5 fruit fly cellular contexts compared by ENCODE assay signal in genomic region chr2L:9736000-9736695, dm6.
TF ChIP-seq lines count a peak whose summit lies in the region.

CG13117 (plus strand) TSS chr2L:9736645.

- no peak for TF ChIP-seq CTCF in whole organism, embryonic (GFP tag; optimal IDR thresholded peaks at IDR 0.05; lab: Kevin White, UChicago)

TF ChIP-seq in whole organism, adult, 20 proteins besides CTCF, POLR2A, EP300 and RAD21:
- TF ChIP-seq pad (GFP tag; optimal IDR thresholded peaks at IDR 0.05; lab: Kevin White, UChicago) (no peak), kay (GFP tag; lab: Kevin White, UChicago; ENCODE audit: borderline replicate concordance) (peak; percentile 85), CG1620 (GFP tag; optimal IDR thresholded peaks at IDR 0.05; lab: Kevin White, UChicago) (no peak)

TF ChIP-seq in whole organism, embryonic, 481 proteins besides CTCF, POLR2A, EP300 and RAD21 (continues in another document):
- no peak for TF ChIP-seq ken (GFP tag; IDR thresholded peaks at IDR 0.05; lab: Robert Waterston, UW)
- 0 out of 3 replicates have a peak, but pooled peaks have one; percentile 16 for TF ChIP-seq dysf (GFP tag; IDR thresholded peaks at IDR 0.05; lab: Robert Waterston, UW)
- TF ChIP-seq croc (GFP tag; conservative IDR thresholded peaks at IDR 0.05; lab: Robert Waterston, UW) = no peak
- 0 out of 2 replicates have a peak, but pooled peaks have one; percentile 16 for TF ChIP-seq CG10321 (GFP tag; IDR thresholded peaks at IDR 0.05; lab: Robert Waterston, UW)
- peak; percentile 37; the same call in 2 of the 4 replicates for TF ChIP-seq Dll (GFP tag; IDR thresholded peaks at IDR 0.05; lab: Robert Waterston, UW; ENCODE audit: partially characterized antibody)
- TF ChIP-seq pum (GFP tag; optimal IDR thresholded peaks at IDR 0.05; lab: Kevin White, UChicago) = no peak
- TF ChIP-seq row (GFP tag; IDR thresholded peaks at IDR 0.05; lab: Robert Waterston, UW) = peak; percentile 40; the same call in 2 of the 3 replicates
- TF ChIP-seq CG4360 (GFP tag; IDR thresholded peaks at IDR 0.05; lab: Robert Waterston, UW) = no peak
- no peak for TF ChIP-seq jumu (GFP tag; optimal IDR thresholded peaks at IDR 0.05; lab: Kevin White, UChicago)
- no peak for TF ChIP-seq Sox100B (GFP tag; optimal IDR thresholded peaks at IDR 0.05; lab: Kevin White, UChicago)
- no peak for TF ChIP-seq CG1602 (GFP tag; optimal IDR thresholded peaks at IDR 0.05; lab: Kevin White, UChicago)
- TF ChIP-seq sna (GFP tag; IDR thresholded peaks at IDR 0.05; lab: Robert Waterston, UW; ENCODE audit: partially characterized antibody) = 0 out of 2 replicates have a peak, but pooled peaks have one; percentile 1
- TF ChIP-seq mirr (GFP tag; optimal IDR thresholded peaks at IDR 0.05; lab: Kevin White, UChicago) = no peak
- TF ChIP-seq Antp (GFP tag; optimal IDR thresholded peaks at IDR 0.05; lab: Kevin White, UChicago) = no peak
- no peak for TF ChIP-seq nau (GFP tag; optimal IDR thresholded peaks at IDR 0.05; lab: Kevin White, UChicago)
- TF ChIP-seq Sry-δ (GFP tag; optimal IDR thresholded peaks at IDR 0.05; lab: Kevin White, UChicago) = peak; percentile 7
- no peak for TF ChIP-seq B-H1 (GFP tag; IDR thresholded peaks at IDR 0.05; lab: Robert Waterston, UW)
- TF ChIP-seq unpg (GFP tag; optimal IDR thresholded peaks at IDR 0.05; lab: Kevin White, UChicago) = no peak
- 0 out of 2 replicates have a peak, but pooled peaks have one; percentile 18 for TF ChIP-seq unc-4 (GFP tag; IDR thresholded peaks at IDR 0.05; lab: Robert Waterston, UW; ENCODE audit: partially characterized antibody)
- TF ChIP-seq Abd-B (GFP tag; optimal IDR thresholded peaks at IDR 0.05; lab: Kevin White, UChicago) = no peak

TF ChIP-seq in whole organism, prepupa, 60 proteins besides CTCF, POLR2A, EP300 and RAD21 (continues in another document):
- peak; percentile 37 for TF ChIP-seq Ets21C (GFP tag; optimal IDR thresholded peaks at IDR 0.05; lab: Kevin White, UChicago)
- TF ChIP-seq Hr39 (GFP tag; optimal IDR thresholded peaks at IDR 0.05; lab: Kevin White, UChicago) = peak; percentile 48
- peak; percentile 54; the same call in 2 of the 3 replicates for TF ChIP-seq eg (GFP tag; IDR thresholded peaks at IDR 0.05; lab: Robert Waterston, UW)
- TF ChIP-seq pdm3 (GFP tag; optimal IDR thresholded peaks at IDR 0.05; lab: Kevin White, UChicago) = peak; percentile 39
- TF ChIP-seq ss (GFP tag; optimal IDR thresholded peaks at IDR 0.05; lab: Kevin White, UChicago) = peak in 1 of 2 experiments; percentile 23
- TF ChIP-seq CG16779 (tag; optimal IDR thresholded peaks at IDR 0.05; lab: Kevin White, UChicago) = no peak
- peak; percentile 61 for TF ChIP-seq Met (GFP tag; optimal IDR thresholded peaks at IDR 0.05; lab: Kevin White, UChicago)
- TF ChIP-seq svp (GFP tag; lab: Kevin White, UChicago) = peak; percentile 88
- TF ChIP-seq CG1621 (tag; optimal IDR thresholded peaks at IDR 0.05; lab: Kevin White, UChicago) = no peak
- TF ChIP-seq Eip75B (GFP tag; optimal IDR thresholded peaks at IDR 0.05; lab: Kevin White, UChicago) = peak; percentile 49
- peak; percentile 5 for TF ChIP-seq CG8319 (GFP tag; optimal IDR thresholded peaks at IDR 0.05; lab: Kevin White, UChicago)
- TF ChIP-seq acj6 (GFP tag; optimal IDR thresholded peaks at IDR 0.05; lab: Kevin White, UChicago) = peak; percentile 42
- TF ChIP-seq CG6808 (GFP tag; optimal IDR thresholded peaks at IDR 0.05; lab: Kevin White, UChicago) = peak; percentile 50
- TF ChIP-seq Hr4 (GFP tag; optimal IDR thresholded peaks at IDR 0.05; lab: Kevin White, UChicago) = peak; percentile 49
- peak; percentile 5 for TF ChIP-seq CG7368 (GFP tag; optimal IDR thresholded peaks at IDR 0.05; lab: Kevin White, UChicago)
- peak; percentile 59 for TF ChIP-seq CG31627 (GFP tag; optimal IDR thresholded peaks at IDR 0.05; lab: Kevin White, UChicago)
- no peak for TF ChIP-seq Eip93F (GFP tag; optimal IDR thresholded peaks at IDR 0.05; lab: Kevin White, UChicago)
- TF ChIP-seq fd59A (GFP tag; optimal IDR thresholded peaks at IDR 0.05; lab: Kevin White, UChicago) = peak; percentile 51
- TF ChIP-seq salr (GFP tag; optimal IDR thresholded peaks at IDR 0.05; lab: Kevin White, UChicago) = peak in 1 of 2 experiments; percentile 63
- TF ChIP-seq CG11762 (GFP tag; optimal IDR thresholded peaks at IDR 0.05; lab: Kevin White, UChicago; ENCODE audit: insufficient read depth) = peak; percentile 18
- TF ChIP-seq Sox14 (GFP tag; optimal IDR thresholded peaks at IDR 0.05; lab: Kevin White, UChicago) = peak; percentile 29
- peak; percentile 41 for TF ChIP-seq CG3919 (GFP tag; optimal IDR thresholded peaks at IDR 0.05; lab: Kevin White, UChicago)

TF ChIP-seq in whole organism, pupa, 21 proteins besides CTCF, POLR2A, EP300 and RAD21:
- peak; percentile 55 for TF ChIP-seq CG15710 (tag; optimal IDR thresholded peaks at IDR 0.05; lab: Kevin White, UChicago)
- TF ChIP-seq CG8301 (tag; optimal IDR thresholded peaks at IDR 0.05; lab: Kevin White, UChicago) = peak; percentile 49
- peak; percentile 58 for TF ChIP-seq CG8159 (tag; optimal IDR thresholded peaks at IDR 0.05; lab: Kevin White, UChicago)
- TF ChIP-seq CG4496 (GFP tag; IDR thresholded peaks at IDR 0.05; lab: Robert Waterston, UW) = peak; percentile 32; the same call in 1 of the 3 replicates
- peak; percentile 20; the same call in 1 of the 2 replicates for TF ChIP-seq CG12605 (GFP tag; IDR thresholded peaks at IDR 0.05; lab: Robert Waterston, UW)
- TF ChIP-seq D1 (tag; optimal IDR thresholded peaks at IDR 0.05; lab: Kevin White, UChicago) = no peak
- TF ChIP-seq CG17806 (tag; optimal IDR thresholded peaks at IDR 0.05; lab: Kevin White, UChicago) = peak; percentile 2
- no peak for TF ChIP-seq CG10348 (GFP tag; IDR thresholded peaks at IDR 0.05; lab: Robert Waterston, UW)
- TF ChIP-seq Snoo (tag; optimal IDR thresholded peaks at IDR 0.05; lab: Kevin White, UChicago) = peak; percentile 11
- TF ChIP-seq CG14655 (GFP tag; optimal IDR thresholded peaks at IDR 0.05; lab: Kevin White, UChicago) = peak; percentile 62
- TF ChIP-seq fd96Ca (GFP tag; IDR thresholded peaks at IDR 0.05; lab: Robert Waterston, UW) = no peak; the same call in 2 of the 3 replicates
- peak; percentile 3 for TF ChIP-seq CG9948 (tag; optimal IDR thresholded peaks at IDR 0.05; lab: Kevin White, UChicago)
- TF ChIP-seq Pif1A (GFP tag; optimal IDR thresholded peaks at IDR 0.05; lab: Kevin White, UChicago) = peak; percentile 5
- TF ChIP-seq Ets98B (GFP tag; IDR thresholded peaks at IDR 0.05; lab: Robert Waterston, UW) = peak; percentile 62

TF ChIP-seq in whole organism, wandering third instar larva, 38 proteins besides CTCF, POLR2A, EP300 and RAD21 (continues in another document):
- no peak for TF ChIP-seq CrebA (GFP tag; optimal IDR thresholded peaks at IDR 0.05; lab: Kevin White, UChicago; ENCODE audit: borderline replicate concordance)
- TF ChIP-seq dl (GFP tag; optimal IDR thresholded peaks at IDR 0.05; lab: Kevin White, UChicago; ENCODE audit: insufficient read depth in 1 of 2, partially characterized antibody in 2 of 2) = no peak
- no peak for TF ChIP-seq Rel (GFP tag; optimal IDR thresholded peaks at IDR 0.05; lab: Kevin White, UChicago)
- TF ChIP-seq Rel (tag; optimal IDR thresholded peaks at IDR 0.05; lab: Kevin White, UChicago) = no peak
- TF ChIP-seq Jra (GFP tag; optimal IDR thresholded peaks at IDR 0.05; lab: Kevin White, UChicago) = peak; percentile 63
- TF ChIP-seq N (GFP tag; optimal IDR thresholded peaks at IDR 0.05; lab: Kevin White, UChicago) = no peak
- TF ChIP-seq Myc (optimal IDR thresholded peaks at IDR 0.05; lab: Kevin White, UChicago) = no peak
- TF ChIP-seq dmrt93B (GFP tag; optimal IDR thresholded peaks at IDR 0.05; lab: Kevin White, UChicago) = peak; percentile 31
- TF ChIP-seq tai (GFP tag; optimal IDR thresholded peaks at IDR 0.05; lab: Kevin White, UChicago) = no peak
- TF ChIP-seq brk (GFP tag; optimal IDR thresholded peaks at IDR 0.05; lab: Kevin White, UChicago) = no peak
- TF ChIP-seq Mio (GFP tag; optimal IDR thresholded peaks at IDR 0.05; lab: Kevin White, UChicago) = no peak
- TF ChIP-seq pan (optimal IDR thresholded peaks at IDR 0.05; lab: Kevin White, UChicago) = no peak
- TF ChIP-seq psq (GFP tag; optimal IDR thresholded peaks at IDR 0.05; lab: Kevin White, UChicago) = peak; percentile 5
- TF ChIP-seq Dif (GFP tag; optimal IDR thresholded peaks at IDR 0.05; lab: Kevin White, UChicago; ENCODE audit: partially characterized antibody) = peak; percentile 0
- no peak for TF ChIP-seq Hr78 (GFP tag; optimal IDR thresholded peaks at IDR 0.05; lab: Kevin White, UChicago)
- peak; percentile 15 for TF ChIP-seq ey (GFP tag; optimal IDR thresholded peaks at IDR 0.05; lab: Kevin White, UChicago)
- no peak for TF ChIP-seq lola (GFP tag; optimal IDR thresholded peaks at IDR 0.05; lab: Kevin White, UChicago)
- no peak for TF ChIP-seq sv (GFP tag; optimal IDR thresholded peaks at IDR 0.05; lab: Kevin White, UChicago)
- TF ChIP-seq Sp1 (GFP tag; optimal IDR thresholded peaks at IDR 0.05; lab: Kevin White, UChicago) = peak; percentile 35
- TF ChIP-seq jim (GFP tag; optimal IDR thresholded peaks at IDR 0.05; lab: Kevin White, UChicago) = no peak
- no peak for TF ChIP-seq Hr83 (GFP tag; optimal IDR thresholded peaks at IDR 0.05; lab: Kevin White, UChicago; ENCODE audit: poor library complexity, severe bottlenecking)
- no peak for TF ChIP-seq Hnf4 (GFP tag; optimal IDR thresholded peaks at IDR 0.05; lab: Kevin White, UChicago)
- peak; percentile 19 for TF ChIP-seq br (GFP tag; optimal IDR thresholded peaks at IDR 0.05; lab: Kevin White, UChicago)
- no peak for TF ChIP-seq rgr (GFP tag; optimal IDR thresholded peaks at IDR 0.05; lab: Kevin White, UChicago)
- peak; percentile 14 for TF ChIP-seq fru (GFP tag; optimal IDR thresholded peaks at IDR 0.05; lab: Kevin White, UChicago)
- peak; percentile 51 for TF ChIP-seq HLH106 (tag; optimal IDR thresholded peaks at IDR 0.05; lab: Kevin White, UChicago)
- TF ChIP-seq h (GFP tag; optimal IDR thresholded peaks at IDR 0.05; lab: Kevin White, UChicago) = no peak
- no peak for TF ChIP-seq sage (GFP tag; optimal IDR thresholded peaks at IDR 0.05; lab: Kevin White, UChicago)
- peak; percentile 10 for TF ChIP-seq CG9705 (GFP tag; optimal IDR thresholded peaks at IDR 0.05; lab: Kevin White, UChicago)
- no peak for TF ChIP-seq CG32264 (GFP tag; optimal IDR thresholded peaks at IDR 0.05; lab: Kevin White, UChicago)
- no peak for TF ChIP-seq dsf (GFP tag; optimal IDR thresholded peaks at IDR 0.05; lab: Kevin White, UChicago; ENCODE audit: borderline replicate concordance)
- peak; percentile 19 for TF ChIP-seq woc (GFP tag; optimal IDR thresholded peaks at IDR 0.05; lab: Kevin White, UChicago)
- TF ChIP-seq Dfd (GFP tag; optimal IDR thresholded peaks at IDR 0.05; lab: Kevin White, UChicago) = no peak
- TF ChIP-seq GATAd (GFP tag; optimal IDR thresholded peaks at IDR 0.05; lab: Kevin White, UChicago) = no peak
- peak in 1 of 2 experiments; percentile 31 for TF ChIP-seq foxo (GFP tag; optimal IDR thresholded peaks at IDR 0.05; lab: Kevin White, UChicago)
- TF ChIP-seq OdsH (GFP tag; optimal IDR thresholded peaks at IDR 0.05; lab: Kevin White, UChicago) = peak; percentile 34
